Worm (Caenorhabditis elegans) whole organism, L1 larva: ENCODE data around the gene D1086.17.

ENCODE experiments used
- C16A3.4 ChIP-seq: fragments of 150-350 bp; optimal IDR thresholded peaks from 2 replicates; lab custom pipeline; 2014; ENCODE audit warnings: missing biosample characterization, missing genetic modification characterization
- C34B4.2 ChIP-seq: sonication (generic microtip); optimal IDR thresholded peaks from 2 replicates; lab custom pipeline; 2017; ENCODE audit warnings: mild to moderate bottlenecking, missing genetic modification characterization, missing compliant biosample characterization
- aha-1 ChIP-seq: fragments of 150-350 bp; optimal IDR thresholded peaks from 2 replicates; lab custom pipeline; 2014; ENCODE audit warnings: missing biosample characterization, missing genetic modification characterization
- alr-1 ChIP-seq: fragments of 200-800 bp; sonication (Bioruptor generic); optimal IDR thresholded peaks from 2 replicates; lab custom pipeline; 2018; ENCODE audit warnings: borderline replicate concordance, mild to moderate bottlenecking, missing genetic modification characterization, missing compliant biosample characterization
- ceh-8 ChIP-seq: fragments of 200-800 bp; sonication (Bioruptor generic); optimal IDR thresholded peaks from 2 replicates; lab custom pipeline; 2018; ENCODE audit warnings: mild to moderate bottlenecking, missing genetic modification characterization, moderate library complexity, missing compliant biosample characterization
- ceh-82 ChIP-seq, 3 experiments: fragments of 150-350 bp in 1 of 3; sonication (generic microtip) in 2 of 3; optimal IDR thresholded peaks; 2 replicates each; lab custom pipeline; 2014 to 2017; ENCODE audit warnings: missing biosample characterization in 3 of 3, missing genetic modification characterization in 3 of 3
- ceh-90 ChIP-seq: sonication (generic microtip); optimal IDR thresholded peaks from 2 replicates; lab custom pipeline; 2016; ENCODE audit warnings: missing genetic modification characterization, missing compliant biosample characterization
- ces-1 ChIP-seq: fragments of 150-350 bp; optimal IDR thresholded peaks from 2 replicates; lab custom pipeline; 2014; ENCODE audit warnings: missing biosample characterization, missing genetic modification reagents, missing genetic modification characterization
- dpl-1 ChIP-seq, 3 experiments: fragments of 150-350 bp in 2 of 3; sonication (generic microtip) in 1 of 3; optimal IDR thresholded peaks; 2 replicates each; lab custom pipeline; 2014 to 2017; ENCODE audit warnings: missing biosample characterization in 3 of 3, missing genetic modification characterization in 3 of 3, missing genetic modification reagents in 3 of 3
- efl-1 ChIP-seq, 4 experiments: fragments of 150-350 bp; optimal IDR thresholded peaks in 3 of 4; peaks in 1 of 4; 1 replicate in 1 of 4; 2 replicates in 3 of 4; lab custom pipeline; 2014; ENCODE audit warnings: missing biosample characterization in 2 of 4, missing genetic modification characterization in 2 of 4, missing genetic modification reagents in 2 of 4
- elt-3 ChIP-seq, 6 experiments: fragments of 150-350 bp in 1 of 6; sonication (generic microtip); optimal IDR thresholded peaks; 2 replicates each; lab custom pipeline; 2017 to 2018; ENCODE audit warnings: missing biosample characterization in 6 of 6, missing genetic modification characterization in 6 of 6, inconsistent platforms in 1 of 6
- ets-5 ChIP-seq: fragments of 200-800 bp; sonication (Bioruptor generic); IDR thresholded peaks from 2 replicates; pipeline ENCODE4 v1.3.6; 2022; ENCODE audit warnings: missing genetic modification characterization, missing compliant biosample characterization
- fkh-8 ChIP-seq: sonication (generic microtip); optimal IDR thresholded peaks from 2 replicates; lab custom pipeline; 2016; ENCODE audit warnings: mild to moderate bottlenecking, missing genetic modification characterization, missing compliant biosample characterization
- fos-1 ChIP-seq: fragments of 150-350 bp; optimal IDR thresholded peaks from 2 replicates; lab custom pipeline; 2014; ENCODE audit warnings: missing biosample characterization, missing genetic modification characterization
- hlh-17 ChIP-seq: fragments of 200-800 bp; sonication (Bioruptor generic); optimal IDR thresholded peaks from 2 replicates; lab custom pipeline; 2018; ENCODE audit warnings: missing genetic modification characterization, mild to moderate bottlenecking, missing compliant biosample characterization, moderate library complexity, borderline replicate concordance
- jun-1 ChIP-seq: fragments of 150-350 bp; optimal IDR thresholded peaks from 2 replicates; lab custom pipeline; 2014; ENCODE audit warnings: missing biosample characterization, missing genetic modification reagents, missing genetic modification characterization
- lin-14 ChIP-seq: fragments of 200-800 bp; sonication (Bioruptor generic); optimal IDR thresholded peaks from 2 replicates; lab custom pipeline; 2018; ENCODE audit warnings: mild to moderate bottlenecking, missing genetic modification characterization, moderate library complexity, missing compliant biosample characterization
- lir-3 ChIP-seq: sonication (generic microtip); optimal IDR thresholded peaks from 2 replicates; lab custom pipeline; 2016; ENCODE audit warnings: mild to moderate bottlenecking, missing genetic modification characterization, moderate library complexity, missing compliant biosample characterization; ENCODE audit not compliant: poor library complexity
- mab-9 ChIP-seq: fragments of 200-800 bp; sonication (Bioruptor generic); IDR thresholded peaks from 2 replicates; pipeline ENCODE4 v1.3.6; 2022; ENCODE audit warnings: missing genetic modification reagents, missing genetic modification characterization, missing compliant biosample characterization
- mdl-1 ChIP-seq, 2 experiments: fragments of 150-350 bp; optimal IDR thresholded peaks; 2 replicates each; lab custom pipeline; 2014 to 2017; ENCODE audit warnings: missing biosample characterization in 2 of 2, missing genetic modification characterization in 2 of 2, inconsistent platforms in 1 of 2
- mef-2 ChIP-seq: fragments of 150-350 bp; optimal IDR thresholded peaks from 2 replicates; lab custom pipeline; 2014; ENCODE audit warnings: missing biosample characterization, missing genetic modification characterization
- nhr-11 ChIP-seq: fragments of 150-350 bp; optimal IDR thresholded peaks from 2 replicates; lab custom pipeline; 2014; ENCODE audit warnings: missing biosample characterization, missing genetic modification characterization
- nhr-20 ChIP-seq: sonication (generic microtip); optimal IDR thresholded peaks from 2 replicates; lab custom pipeline; 2016; ENCODE audit warnings: mild to moderate bottlenecking, missing genetic modification characterization, missing compliant biosample characterization
- nhr-237 ChIP-seq: fragments of 150-350 bp; optimal IDR thresholded peaks from 2 replicates; lab custom pipeline; 2014; ENCODE audit warnings: missing biosample characterization, missing genetic modification characterization
- nhr-77 ChIP-seq: fragments of 150-350 bp; optimal IDR thresholded peaks from 2 replicates; lab custom pipeline; 2014; ENCODE audit warnings: missing biosample characterization, missing genetic modification characterization
- nhr-90 ChIP-seq: sonication (generic microtip); optimal IDR thresholded peaks from 2 replicates; lab custom pipeline; 2016; ENCODE audit warnings: mild to moderate bottlenecking, missing genetic modification characterization, missing compliant biosample characterization; ENCODE audit not compliant: poor library complexity
- pag-3 ChIP-seq: sonication (generic microtip); optimal IDR thresholded peaks from 2 replicates; lab custom pipeline; 2017; ENCODE audit warnings: missing genetic modification characterization, mild to moderate bottlenecking, missing compliant biosample characterization, antibody characterized with exemption, borderline replicate concordance; ENCODE audit not compliant: insufficient read depth
- pax-3 ChIP-seq: fragments of 200-800 bp; sonication (Bioruptor generic); optimal IDR thresholded peaks from 2 replicates; lab custom pipeline; 2018; ENCODE audit warnings: mild to moderate bottlenecking, missing genetic modification characterization, moderate library complexity, missing compliant biosample characterization
- rnt-1 ChIP-seq: sonication (generic microtip); optimal IDR thresholded peaks from 2 replicates; lab custom pipeline; 2016; ENCODE audit warnings: mild to moderate bottlenecking, missing genetic modification characterization, moderate library complexity, missing compliant biosample characterization
- skn-1 ChIP-seq: fragments of 150-350 bp; optimal IDR thresholded peaks from 2 replicates; lab custom pipeline; 2014; ENCODE audit warnings: missing biosample characterization, missing genetic modification characterization
- snu-23 ChIP-seq: sonication (generic microtip); optimal IDR thresholded peaks from 2 replicates; lab custom pipeline; 2016; ENCODE audit warnings: missing genetic modification characterization, missing compliant biosample characterization
- sox-4 ChIP-seq: sonication (generic microtip); optimal IDR thresholded peaks from 2 replicates; lab custom pipeline; 2016; ENCODE audit warnings: missing genetic modification characterization, missing compliant biosample characterization
- sup-37 ChIP-seq: fragments of 200-800 bp; sonication (Bioruptor generic); optimal IDR thresholded peaks from 2 replicates; lab custom pipeline; 2018; ENCODE audit warnings: mild to moderate bottlenecking, missing genetic modification characterization, missing compliant biosample characterization
- swsn-7 ChIP-seq: sonication (generic microtip); optimal IDR thresholded peaks from 2 replicates; lab custom pipeline; 2016; ENCODE audit warnings: missing genetic modification characterization, missing compliant biosample characterization
- tbx-2 ChIP-seq: sonication (generic microtip); optimal IDR thresholded peaks from 2 replicates; lab custom pipeline; 2016; ENCODE audit warnings: missing genetic modification characterization, missing compliant biosample characterization
- unc-130 ChIP-seq: fragments of 150-350 bp; optimal IDR thresholded peaks from 2 replicates; lab custom pipeline; 2017; ENCODE audit warnings: missing biosample characterization, missing genetic modification characterization, inconsistent platforms
- unc-62 ChIP-seq: fragments of 150-350 bp; optimal IDR thresholded peaks from 2 replicates; lab custom pipeline; 2014; ENCODE audit warnings: missing biosample characterization, missing genetic modification reagents, missing genetic modification characterization
- unc-86 ChIP-seq: sonication (generic microtip); optimal IDR thresholded peaks from 2 replicates; lab custom pipeline; 2016; ENCODE audit warnings: missing genetic modification characterization, missing compliant biosample characterization
- vab-15 ChIP-seq: sonication (generic microtip); optimal IDR thresholded peaks from 2 replicates; lab custom pipeline; 2017; ENCODE audit warnings: missing genotype, mild to moderate bottlenecking, missing genetic modification characterization, missing compliant biosample characterization
- zag-1 ChIP-seq: fragments of 150-350 bp; optimal IDR thresholded peaks from 2 replicates; lab custom pipeline; 2014; ENCODE audit warnings: missing biosample characterization, missing genetic modification characterization

Gene D1086.17

DNA sequence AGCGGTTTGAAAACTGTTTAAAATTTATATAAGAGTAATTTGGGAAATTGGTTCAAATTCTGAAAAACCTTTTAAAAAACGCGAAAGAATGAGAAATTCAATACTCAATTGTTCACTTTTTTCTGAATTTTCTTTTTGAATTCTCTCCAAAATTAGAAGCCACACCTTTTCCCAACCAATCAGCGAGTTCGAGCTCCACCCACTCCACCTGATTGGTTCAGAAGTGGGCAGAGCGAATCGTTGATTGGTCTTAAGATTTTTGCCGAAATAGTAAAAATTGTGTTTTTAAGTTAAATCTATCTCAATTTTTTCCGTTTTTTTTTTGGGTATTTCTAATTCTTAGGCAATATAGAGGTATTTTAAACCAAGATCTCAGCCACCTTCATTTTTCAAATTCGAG is 3.7 kb upstream of the D1086.17 start:
- TF ChIP-seq nhr-237 (no peak), ceh-8 (GFP tag; lab: Kevin White, UChicago) (no peak)

DNA sequence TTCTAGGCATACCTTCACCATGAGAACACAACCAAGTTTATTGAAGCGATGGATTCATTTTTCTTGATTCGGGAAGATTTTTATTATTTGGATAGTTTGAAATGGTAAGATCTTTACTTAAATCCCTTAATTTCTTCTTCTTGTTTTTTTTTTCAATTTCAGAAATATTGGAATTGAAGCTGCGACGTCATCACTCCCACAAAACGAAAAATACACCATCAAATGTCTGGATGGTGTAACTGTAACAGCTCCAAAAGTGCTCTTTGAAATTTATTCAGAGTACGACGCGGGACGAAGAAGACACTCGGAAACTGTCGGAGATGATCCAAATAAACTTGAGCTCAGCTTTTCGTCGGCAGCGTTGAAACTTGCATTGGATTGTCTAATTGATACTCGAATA is 3.2 kb upstream of the D1086.17 start, which contains the start of gene D1086.21:
TSS of gene D1086.21 (plus strand) at position 301 of the 400 bp plus-strand sequence.
- TF ChIP-seq pax-3 (tag; lab: Kevin White, UChicago), result no peak
- no peak for TF ChIP-seq ceh-90 (tag; lab: Kevin White, UChicago)
- TF ChIP-seq fos-1 (tag; lab: Kevin White, UChicago), result no peak
- TF ChIP-seq alr-1 (tag; lab: Kevin White, UChicago), result no peak
- no peak for TF ChIP-seq hlh-17 (GFP tag; lab: Kevin White, UChicago)
- no peak for TF ChIP-seq nhr-11 (tag; lab: Kevin White, UChicago)
- TF ChIP-seq lin-14, result no peak
- no peak for TF ChIP-seq unc-130 (tag; lab: Kevin White, UChicago)
- no peak for TF ChIP-seq rnt-1
- no peak for TF ChIP-seq lir-3 (tag; lab: Kevin White, UChicago)
- no peak for TF ChIP-seq vab-15 (tag; lab: Kevin White, UChicago)
- TF ChIP-seq zag-1 (tag; lab: Kevin White, UChicago), result no peak
- TF ChIP-seq dpl-1 (GFP tag; optimal IDR thresholded peaks at IDR 0.05; lab: Kevin White, UChicago), result no peak
- no peak for TF ChIP-seq ces-1
- no peak for TF ChIP-seq mdl-1 (tag; optimal IDR thresholded peaks at IDR 0.05; lab: Kevin White, UChicago)
- TF ChIP-seq pag-3 (tag; lab: Kevin White, UChicago), result no peak
- no peak for TF ChIP-seq efl-1 (optimal IDR thresholded peaks at IDR 0.05; lab: Kevin White, UChicago)
- TF ChIP-seq efl-1 (GFP tag; optimal IDR thresholded peaks at IDR 0.05 in 1 of 2; lab: Kevin White, UChicago), result no peak
- TF ChIP-seq, all 84 proteins: peak for 0

DNA sequence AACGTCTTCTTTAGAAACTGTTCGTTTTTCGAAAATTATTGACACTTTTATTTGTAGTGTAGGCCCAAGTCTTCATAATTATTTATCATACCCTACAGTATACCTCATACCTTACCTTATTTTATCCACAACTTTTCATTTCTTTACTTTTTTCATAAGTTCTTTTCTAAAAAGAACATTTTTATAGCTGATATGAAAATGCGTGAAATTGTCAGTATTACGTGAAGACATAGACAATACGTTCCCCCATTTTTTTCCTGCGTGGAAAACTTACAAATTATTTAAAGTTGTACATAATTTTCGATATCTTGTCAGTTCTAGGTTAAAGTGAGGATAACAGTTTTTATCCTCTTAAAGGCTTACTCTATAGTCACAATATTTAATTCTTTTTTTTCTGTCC is 2.2 kb downstream of the D1086.17 start:
- no peak for TF ChIP-seq mdl-1 (tag; optimal IDR thresholded peaks at IDR 0.05; lab: Kevin White, UChicago)
- TF ChIP-seq fkh-8 (tag; lab: Kevin White, UChicago), result no peak
- TF ChIP-seq swsn-7 (tag; lab: Kevin White, UChicago), result no peak
- no peak for TF ChIP-seq efl-1 (optimal IDR thresholded peaks at IDR 0.05; lab: Kevin White, UChicago)
- no peak for TF ChIP-seq efl-1 (GFP tag; optimal IDR thresholded peaks at IDR 0.05 in 1 of 2; lab: Kevin White, UChicago)
- TF ChIP-seq ceh-90 (tag; lab: Kevin White, UChicago), result no peak
- TF ChIP-seq jun-1, result no peak
- TF ChIP-seq nhr-20 (tag; lab: Kevin White, UChicago), result no peak
- TF ChIP-seq sup-37 (GFP tag; lab: Kevin White, UChicago), result no peak
- TF ChIP-seq mab-9 (GFP tag; lab: Robert Waterston, UW), result no peak
- no peak for TF ChIP-seq unc-86
- TF ChIP-seq, all 84 proteins: peak for 0

DNA sequence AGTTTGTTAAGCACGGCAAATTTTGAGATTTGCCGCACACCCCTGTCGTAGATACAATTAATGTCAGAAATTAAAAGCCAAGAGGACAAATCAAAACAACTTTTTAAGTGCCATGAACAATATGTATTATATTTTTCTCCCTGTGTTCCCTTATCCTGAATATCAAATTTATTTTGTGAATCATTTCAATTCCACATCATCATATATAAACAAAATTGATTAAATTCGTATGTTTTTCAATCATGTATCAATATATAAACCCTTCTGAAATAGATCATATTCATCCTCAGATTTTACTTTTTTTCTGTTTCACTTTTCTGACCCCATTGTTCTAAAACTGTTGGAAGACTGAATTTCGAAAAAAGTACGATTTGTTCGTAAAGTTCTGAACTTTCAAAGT is 6.5 kb downstream of the D1086.17 start, which contains the start of gene D1086.11:
TSS of gene D1086.11 (plus strand) at position 301 of the 400 bp plus-strand sequence.
- TF ChIP-seq unc-130 (tag; lab: Kevin White, UChicago), result no peak
- no peak for TF ChIP-seq pax-3 (tag; lab: Kevin White, UChicago)

DNA sequence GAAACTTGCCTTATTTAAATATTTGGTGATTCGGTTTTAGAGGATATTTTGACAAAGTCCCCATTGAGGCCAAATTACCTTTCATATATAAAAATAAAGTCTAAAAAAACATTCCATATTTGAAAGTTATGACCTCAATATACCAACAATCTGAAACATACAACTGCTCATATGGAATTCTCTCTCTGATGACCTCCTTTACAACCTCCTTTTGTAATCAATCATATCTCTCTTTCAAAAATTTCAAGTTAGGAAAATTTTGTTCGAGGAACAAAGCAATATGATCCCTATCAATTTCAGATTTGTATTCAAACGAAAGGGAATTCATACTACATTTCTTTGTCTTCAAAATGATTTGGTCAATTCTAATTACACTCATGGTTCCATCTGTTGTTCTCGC is 11.8 kb downstream of the D1086.17 start, which contains the start of gene D1086.6:
TSS of gene D1086.6 (plus strand) at position 301 of the 400 bp plus-strand sequence.
- TF ChIP-seq sox-4, result no peak
- no peak for TF ChIP-seq skn-1
- no peak for TF ChIP-seq ets-5 (GFP tag; lab: Robert Waterston, UW)
- no peak for TF ChIP-seq alr-1 (tag; lab: Kevin White, UChicago)
- no peak for TF ChIP-seq nhr-20 (tag; lab: Kevin White, UChicago)
- TF ChIP-seq lin-14, result no peak
- TF ChIP-seq zag-1 (tag; lab: Kevin White, UChicago), result no peak

DNA sequence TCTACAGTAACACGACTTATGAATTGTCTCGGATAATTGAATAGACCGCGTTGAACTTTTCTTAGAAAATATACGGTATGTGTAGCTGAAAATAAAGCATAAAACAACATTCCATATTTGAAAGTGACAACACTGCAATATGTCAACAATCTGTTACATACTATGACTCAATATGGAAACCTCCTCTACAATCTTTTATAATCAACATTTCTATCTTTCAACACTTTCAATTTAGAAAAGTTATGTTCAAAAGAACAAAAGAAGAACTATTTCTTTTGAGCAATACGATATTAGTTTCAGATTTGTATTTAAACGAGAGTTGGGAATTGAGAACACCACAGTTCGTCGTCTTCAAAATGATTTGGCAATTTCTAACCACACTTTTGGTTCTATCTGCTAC is 14.8 kb downstream of the D1086.17 start, which contains the start of gene D1086.10:
TSS of gene D1086.10 (plus strand) at position 301 of the 400 bp plus-strand sequence.
- TF ChIP-seq aha-1 (tag; lab: Kevin White, UChicago) (no peak), unc-62 (GFP tag; lab: Kevin White, UChicago) (no peak), ceh-82 (tag; optimal IDR thresholded peaks at IDR 0.05; lab: Kevin White, UChicago) (no peak), elt-3 (tag; optimal IDR thresholded peaks at IDR 0.05; lab: Kevin White, UChicago) (no peak), tbx-2 (tag; lab: Kevin White, UChicago) (no peak), snu-23 (GFP tag; lab: Kevin White, UChicago) (no peak), mef-2 (tag; lab: Kevin White, UChicago) (no peak), nhr-90 (no peak), nhr-237 (no peak), nhr-77 (tag; lab: Kevin White, UChicago) (no peak), ceh-90 (tag; lab: Kevin White, UChicago) (no peak), C34B4.2 (tag; lab: Kevin White, UChicago) (no peak), C16A3.4 (no peak)
- TF ChIP-seq, all 84 proteins: peak for 0
